Fruit fly (Drosophila melanogaster) whole organism, embryonic: ENCODE measurements around the gene ABCB7.

Experiments
- BEAF-32 ChIP-seq: fragments of 200-800 bp; sonication (Bioruptor generic); optimal IDR thresholded peaks from 3 replicates; lab custom pipeline; 2017; ENCODE audit warnings: missing biosample characterization, missing genetic modification characterization, mild to moderate bottlenecking, moderate library complexity, missing genetic modification reagents
- CG11695 ChIP-seq: fragments of 200-800 bp; sonication (Bioruptor generic); IDR thresholded peaks from 3 replicates; pipeline ENCODE4 v1.3.6; 2022; ENCODE audit warnings: missing biosample characterization, missing genetic modification characterization
- CG11723 ChIP-seq: fragments of 200-800 bp; sonication (Bioruptor generic); optimal IDR thresholded peaks from 2 replicates; lab custom pipeline; 2017; ENCODE audit warnings: missing biosample characterization, mild to moderate bottlenecking, missing genetic modification characterization
- CG12071 ChIP-seq: fragments of 200-800 bp; sonication (Bioruptor generic); optimal IDR thresholded peaks from 3 replicates; lab custom pipeline; 2018; ENCODE audit warnings: missing biosample characterization, mild to moderate bottlenecking, missing genetic modification characterization
- CG12299 ChIP-seq: fragments of 200-800 bp; sonication (Bioruptor generic); optimal IDR thresholded peaks from 2 replicates; lab custom pipeline; 2018; ENCODE audit warnings: missing biosample characterization, mild to moderate bottlenecking, missing genetic modification characterization
- CG13775 ChIP-seq: fragments of 200-800 bp; sonication (Bioruptor generic); optimal IDR thresholded peaks from 3 replicates; lab custom pipeline; 2017; ENCODE audit warnings: missing biosample characterization, mild to moderate bottlenecking, missing genetic modification characterization
- CG15073 ChIP-seq: fragments of 200-800 bp; sonication (Bioruptor generic); optimal IDR thresholded peaks from 2 replicates; lab custom pipeline; 2016; ENCODE audit warnings: missing biosample characterization, missing genetic modification characterization
- CG17186 ChIP-seq: fragments of 200-800 bp; sonication (Bioruptor generic); optimal IDR thresholded peaks from 3 replicates; lab custom pipeline; 2017; ENCODE audit warnings: missing biosample characterization, missing genetic modification reagents, missing genetic modification characterization
- CG17361 ChIP-seq: fragments of 200-800 bp; sonication (Bioruptor generic); IDR thresholded peaks from 3 replicates; pipeline ENCODE4 v1.3.6; 2022; ENCODE audit warnings: missing biosample characterization, missing genetic modification characterization
- CG18262 ChIP-seq: fragments of 200-800 bp; optimal IDR thresholded peaks from 3 replicates; lab custom pipeline; 2019; ENCODE audit warnings: missing biosample characterization, mild to moderate bottlenecking, missing genetic modification characterization, moderate library complexity
- CG31388 ChIP-seq: fragments of 200-800 bp; sonication (Bioruptor generic); optimal IDR thresholded peaks from 2 replicates; lab custom pipeline; 2016; ENCODE audit warnings: missing biosample characterization, missing genetic modification characterization
- CG32772 ChIP-seq: fragments of 200-800 bp; sonication (Bioruptor generic); IDR thresholded peaks from 2 replicates; pipeline ENCODE4 v1.3.6; 2022; ENCODE audit warnings: missing biosample characterization, missing genetic modification characterization
- CG4360 ChIP-seq: fragments of 200-800 bp; sonication (Bioruptor generic); IDR thresholded peaks from 2 replicates; pipeline ENCODE4 v1.3.6; 2022; ENCODE audit warnings: missing biosample characterization, missing genetic modification characterization
- CG5953 ChIP-seq: fragments of 200-800 bp; sonication (Bioruptor generic); IDR thresholded peaks from 2 replicates; pipeline ENCODE4 v1.3.6; 2022; ENCODE audit warnings: missing biosample characterization, missing genetic modification characterization
- CG9932 ChIP-seq: fragments of 200-800 bp; sonication (Bioruptor generic); IDR thresholded peaks from 2 replicates; pipeline ENCODE4 v1.3.6; 2022; ENCODE audit warnings: missing biosample characterization, missing genetic modification characterization
- CoRest ChIP-seq: fragments of 200-800 bp; sonication (Bioruptor generic); optimal IDR thresholded peaks from 3 replicates; lab custom pipeline; 2018; ENCODE audit warnings: missing biosample characterization, mild to moderate bottlenecking, missing genetic modification characterization, moderate library complexity
- Dref ChIP-seq: fragments of 200-800 bp; sonication (Bioruptor generic); IDR thresholded peaks from 2 replicates; pipeline ENCODE4 v1.3.6; 2022; ENCODE audit warnings: missing biosample characterization, missing genetic modification characterization
- HmgZ ChIP-seq: fragments of 200-800 bp; sonication (Bioruptor generic); optimal IDR thresholded peaks from 2 replicates; lab custom pipeline; 2018; ENCODE audit warnings: missing biosample characterization, mild to moderate bottlenecking, missing genetic modification characterization
- Kr ChIP-seq: fragments of 200-800 bp; sonication (Bioruptor generic); optimal IDR thresholded peaks from 2 replicates; lab custom pipeline; 2017; ENCODE audit warnings: missing biosample characterization, mild to moderate bottlenecking, missing genetic modification characterization
- MESR4 ChIP-seq: fragments of 200-800 bp; sonication (Bioruptor generic); optimal IDR thresholded peaks from 2 replicates; lab custom pipeline; 2018; ENCODE audit warnings: missing biosample characterization, mild to moderate bottlenecking, missing genetic modification characterization, moderate library complexity
- Myb ChIP-seq: fragments of 200-800 bp; sonication (Bioruptor generic); optimal IDR thresholded peaks from 2 replicates; lab custom pipeline; 2016; ENCODE audit warnings: missing biosample characterization, missing genetic modification characterization
- NC2β ChIP-seq: fragments of 200-800 bp; sonication (Bioruptor generic); optimal IDR thresholded peaks from 2 replicates; lab custom pipeline; 2016; ENCODE audit warnings: missing biosample characterization, missing genetic modification characterization
- Oli ChIP-seq: fragments of 200-800 bp; sonication (Bioruptor generic); optimal IDR thresholded peaks from 2 replicates; lab custom pipeline; 2018; ENCODE audit warnings: missing biosample characterization, mild to moderate bottlenecking, missing genetic modification characterization, moderate library complexity
- Sry-β ChIP-seq: fragments of 200-800 bp; sonication (Bioruptor generic); optimal IDR thresholded peaks from 2 replicates; lab custom pipeline; 2018; ENCODE audit warnings: missing biosample characterization, mild to moderate bottlenecking, missing genetic modification characterization, moderate library complexity
- Sry-δ ChIP-seq: fragments of 200-800 bp; sonication (Bioruptor generic); optimal IDR thresholded peaks from 2 replicates; lab custom pipeline; 2016; ENCODE audit warnings: missing biosample characterization, missing genetic modification characterization
- Stat92E ChIP-seq, 3 experiments: fragments of >200 bp in 2 of 3; fragments of 200-800 bp in 1 of 3; sonication (Bioruptor generic) in 1 of 3; optimal IDR thresholded peaks; 2 replicates each; lab custom pipeline; 2017 to 2019; ENCODE audit warnings: missing biosample characterization in 3 of 3, missing genetic modification characterization in 3 of 3, mild to moderate bottlenecking in 1 of 3, moderate library complexity in 1 of 3
- Taf1 ChIP-seq: fragments of 200-800 bp; sonication (Bioruptor generic); IDR thresholded peaks from 2 replicates; pipeline ENCODE4 v1.3.6; 2022; ENCODE audit warnings: missing biosample characterization, missing genetic modification characterization
- bcd ChIP-seq: fragments of 200-800 bp; sonication (Bioruptor generic); optimal IDR thresholded peaks from 2 replicates; lab custom pipeline; 2017; ENCODE audit warnings: missing biosample characterization, mild to moderate bottlenecking, missing genetic modification characterization
- chm ChIP-seq: fragments of 200-800 bp; sonication (Bioruptor generic); IDR thresholded peaks from 2 replicates; pipeline ENCODE4 v1.3.6; 2022; ENCODE audit warnings: missing biosample characterization, missing genetic modification characterization
- corto ChIP-seq: fragments of 200-800 bp; sonication (Bioruptor generic); optimal IDR thresholded peaks from 2 replicates; lab custom pipeline; 2016; ENCODE audit warnings: missing biosample characterization, mild to moderate bottlenecking, missing genetic modification characterization, moderate library complexity
- crp ChIP-seq, 2 experiments: fragments of 200-800 bp; sonication (Bioruptor generic); optimal IDR thresholded peaks; 2 replicates in 1 of 2; 3 replicates in 1 of 2; lab custom pipeline; 2017; ENCODE audit warnings: missing biosample characterization in 2 of 2, missing genetic modification characterization in 2 of 2, mild to moderate bottlenecking in 1 of 2, moderate library complexity in 1 of 2
- fu2 ChIP-seq: fragments of 200-800 bp; sonication (Bioruptor generic); optimal IDR thresholded peaks from 2 replicates; lab custom pipeline; 2016; ENCODE audit warnings: missing biosample characterization, missing genetic modification characterization
- gcm2 ChIP-seq: fragments of 200-800 bp; sonication (Bioruptor generic); optimal IDR thresholded peaks from 2 replicates; lab custom pipeline; 2016; ENCODE audit warnings: missing biosample characterization, missing genetic modification characterization
- gro ChIP-seq: fragments of 200-800 bp; sonication (Bioruptor generic); optimal IDR thresholded peaks from 2 replicates; lab custom pipeline; 2016; ENCODE audit warnings: missing biosample characterization, missing genetic modification characterization
- hbn ChIP-seq: fragments of 200-800 bp; sonication (Bioruptor generic); IDR thresholded peaks from 2 replicates; pipeline ENCODE4 v1.3.6; 2022; ENCODE audit warnings: missing biosample characterization, missing genetic modification characterization; ENCODE audit not compliant: partially characterized antibody
- insv ChIP-seq, 2 experiments: fragments of 200-800 bp; sonication (Bioruptor generic); optimal IDR thresholded peaks; 3 replicates each; lab custom pipeline; 2016 to 2018; ENCODE audit warnings: missing biosample characterization in 2 of 2, missing genetic modification characterization in 2 of 2
- kah ChIP-seq: fragments of 200-800 bp; sonication (Bioruptor generic); optimal IDR thresholded peaks from 2 replicates; lab custom pipeline; 2018; ENCODE audit warnings: missing biosample characterization, mild to moderate bottlenecking, missing genetic modification characterization
- klu ChIP-seq: fragments of 200-800 bp; sonication (Bioruptor generic); IDR thresholded peaks from 2 replicates; pipeline ENCODE4 v1.3.6; 2022; ENCODE audit warnings: missing biosample characterization, missing genetic modification characterization
- nerfin-1 ChIP-seq: fragments of 200-800 bp; sonication (Bioruptor generic); optimal IDR thresholded peaks from 3 replicates; lab custom pipeline; 2019; ENCODE audit warnings: missing biosample characterization, mild to moderate bottlenecking, missing genetic modification characterization, moderate library complexity
- phol ChIP-seq: fragments of 200-800 bp; sonication (Bioruptor generic); optimal IDR thresholded peaks from 3 replicates; lab custom pipeline; 2018; ENCODE audit warnings: missing biosample characterization, mild to moderate bottlenecking, missing genetic modification characterization, moderate library complexity
- pita ChIP-seq: fragments of 200-800 bp; sonication (Bioruptor generic); optimal IDR thresholded peaks from 2 replicates; lab custom pipeline; 2017; ENCODE audit warnings: missing biosample characterization, mild to moderate bottlenecking, missing genetic modification characterization
- pzg ChIP-seq: fragments of 200-800 bp; sonication (Bioruptor generic); optimal IDR thresholded peaks from 3 replicates; lab custom pipeline; 2018; ENCODE audit warnings: missing biosample characterization, mild to moderate bottlenecking, missing genetic modification characterization, moderate library complexity
- row ChIP-seq: fragments of 200-800 bp; sonication (Bioruptor generic); IDR thresholded peaks from 3 replicates; pipeline ENCODE4 v1.3.6; 2022; ENCODE audit warnings: missing biosample characterization, missing genetic modification characterization
- run ChIP-seq: fragments of 200-800 bp; sonication (Bioruptor generic); optimal IDR thresholded peaks from 3 replicates; lab custom pipeline; 2018; ENCODE audit warnings: missing biosample characterization, mild to moderate bottlenecking, missing genetic modification characterization
- so ChIP-seq: fragments of 200-800 bp; sonication (Bioruptor generic); IDR thresholded peaks from 3 replicates; pipeline ENCODE4 v1.3.6; 2022; ENCODE audit warnings: missing biosample characterization, missing genetic modification characterization
- sr ChIP-seq: fragments of 200-800 bp; sonication (Bioruptor generic); IDR thresholded peaks from 3 replicates; pipeline ENCODE4 v1.3.6; 2022; ENCODE audit warnings: missing biosample characterization, missing genetic modification characterization
- tio ChIP-seq: fragments of 200-800 bp; sonication (Bioruptor generic); optimal IDR thresholded peaks from 2 replicates; lab custom pipeline; 2017; ENCODE audit warnings: missing biosample characterization, missing genetic modification characterization, inconsistent platforms
- vvl ChIP-seq: fragments of 200-800 bp; sonication (Bioruptor generic); IDR thresholded peaks from 2 replicates; pipeline ENCODE4 v1.3.6; 2022; ENCODE audit warnings: missing biosample characterization, missing genetic modification characterization
- zen ChIP-seq: fragments of 200-800 bp; sonication (Bioruptor generic); optimal IDR thresholded peaks from 3 replicates; lab custom pipeline; 2018; ENCODE audit warnings: missing biosample characterization, mild to moderate bottlenecking, missing genetic modification characterization, moderate library complexity

ABCB7 gene

dm6 chr3L:1576489-1577106 lies 41.6 kb upstream of the ABCB7 start, which contains the start of gene CG13917 (continued):
- no peak for TF ChIP-seq gcm2
- TF ChIP-seq corto: no peak
- TF ChIP-seq CG11723: no peak
- 0 out of 2 replicates have a peak, but pooled peaks have one; percentile 25 for TF ChIP-seq hbn (GFP tag; lab: Robert Waterston, UW)
- no peak for TF ChIP-seq CG11695
- peak; percentile 76 for TF ChIP-seq vvl (GFP tag; lab: Robert Waterston, UW)
- peak; percentile 88 for TF ChIP-seq CG4360
- TF ChIP-seq Sry-β (GFP tag; lab: Kevin White, UChicago): no peak
- TF ChIP-seq run (tag; lab: Kevin White, UChicago): peak; percentile 25
- TF ChIP-seq insv (GFP tag; optimal IDR thresholded peaks at IDR 0.05; lab: Kevin White, UChicago): no peak
- no peak for TF ChIP-seq Dref
- no peak for TF ChIP-seq CG32772 (GFP tag; lab: Robert Waterston, UW)
- TF ChIP-seq Myb (GFP tag; lab: Kevin White, UChicago): peak; percentile 97
- TF ChIP-seq MESR4 (GFP tag; lab: Kevin White, UChicago): peak; percentile 34
- no peak for TF ChIP-seq CG5953 (GFP tag; lab: Robert Waterston, UW)
- TF ChIP-seq klu (GFP tag; lab: Robert Waterston, UW): no peak
- peak; percentile 84 for TF ChIP-seq Kr (GFP tag; lab: Kevin White, UChicago)
- no peak for TF ChIP-seq kah (GFP tag; lab: Kevin White, UChicago)
- TF ChIP-seq Taf1 (GFP tag; lab: Robert Waterston, UW): no peak
- peak; percentile 59 for TF ChIP-seq phol (tag; lab: Kevin White, UChicago)
- no peak for TF ChIP-seq Oli (tag; lab: Kevin White, UChicago)
- peak; percentile 41 for TF ChIP-seq CG12299 (tag; lab: Kevin White, UChicago)
- no peak for TF ChIP-seq CG18262
- peak; percentile 48 for TF ChIP-seq Sry-δ (GFP tag; lab: Kevin White, UChicago)
- peak; percentile 34 for TF ChIP-seq HmgZ (tag; lab: Kevin White, UChicago)
- peak; percentile 70 for TF ChIP-seq chm (GFP tag; lab: Robert Waterston, UW)
- TF ChIP-seq sr: no peak
- TF ChIP-seq CG9932 (GFP tag; lab: Robert Waterston, UW): 0 out of 2 replicates have a peak, but pooled peaks have one; percentile 14
- no peak for TF ChIP-seq crp (GFP tag; optimal IDR thresholded peaks at IDR 0.05; lab: Kevin White, UChicago)
- TF ChIP-seq Stat92E (GFP tag; optimal IDR thresholded peaks at IDR 0.05; lab: Kevin White, UChicago): peak in 1 of 3 experiments; percentile 39
- no peak for TF ChIP-seq NC2β (GFP tag; lab: Kevin White, UChicago)
- no peak for TF ChIP-seq nerfin-1 (tag; lab: Kevin White, UChicago)
- peak; percentile 65 for TF ChIP-seq pita
- TF ChIP-seq zen (tag; lab: Kevin White, UChicago): peak; percentile 31
- no peak for TF ChIP-seq gro (GFP tag; lab: Kevin White, UChicago)
- TF ChIP-seq so (GFP tag; lab: Robert Waterston, UW): 0 out of 3 replicates have a peak, but pooled peaks have one; percentile 17
- TF ChIP-seq CG17361 (GFP tag; lab: Robert Waterston, UW): no peak; the same call in 2 of the 3 replicates
- TF ChIP-seq row: peak; percentile 31; the same call in 1 of the 3 replicates
- TF ChIP-seq CG17186 (GFP tag; lab: Kevin White, UChicago): peak; percentile 1
- TF ChIP-seq pzg (GFP tag; lab: Kevin White, UChicago): peak; percentile 98
- no peak for TF ChIP-seq CG15073 (GFP tag; lab: Kevin White, UChicago)
- no peak for TF ChIP-seq tio
- TF ChIP-seq fu2 (GFP tag; lab: Kevin White, UChicago): no peak
- TF ChIP-seq CG12071: no peak
- TF ChIP-seq BEAF-32: peak; percentile 34
- TF ChIP-seq CG13775: no peak
- no peak for TF ChIP-seq CG31388 (GFP tag; lab: Kevin White, UChicago)
- peak; percentile 60 for TF ChIP-seq CoRest (tag; lab: Kevin White, UChicago)
- peak; percentile 30 for TF ChIP-seq bcd (GFP tag; lab: Kevin White, UChicago)
